Worm (Caenorhabditis elegans): ENCODE measurements around the gene C28H8.3.

Gene C28H8.3

ce11 chrIII:5871760-5872159 lies 36.7 kb upstream of the C28H8.3 start, which contains the start of the genes F01F1.11 and F01F1.3 (continued):
- TF ChIP-seq ztf-7 (tag; optimal IDR thresholded peaks at IDR 0.05) (no peak), ceh-28 (tag; optimal IDR thresholded peaks at IDR 0.05) (no peak), zag-1 (tag; optimal IDR thresholded peaks at IDR 0.05) (no peak), mdl-1 (tag; optimal IDR thresholded peaks at IDR 0.05) (no peak), skn-1 (tag; optimal IDR thresholded peaks at IDR 0.05) (no peak), saeg-2 (GFP tag; IDR thresholded peaks at IDR 0.05) (no peak), D1046.2 (GFP tag; IDR thresholded peaks at IDR 0.05) (no peak), fos-1 (tag; optimal IDR thresholded peaks at IDR 0.05) (no peak), madf-5 (GFP tag; IDR thresholded peaks at IDR 0.05) (no peak), ceh-20 (GFP tag; IDR thresholded peaks at IDR 0.05) (no peak), daf-8 (GFP tag; IDR thresholded peaks at IDR 0.05) (no peak), egl-43 (GFP tag; IDR thresholded peaks at IDR 0.05) (no peak), pha-4 (GFP tag; IDR thresholded peaks at IDR 0.05) (0 out of 2 replicates have a peak, but pooled peaks have one; percentile 21), pha-4 (tag; optimal IDR thresholded peaks at IDR 0.05) (no peak), unc-62 (GFP tag; optimal IDR thresholded peaks at IDR 0.05 in 1 of 2) (no peak), unc-62 (tag; optimal IDR thresholded peaks at IDR 0.05) (no peak), F37D6.2 (tag; optimal IDR thresholded peaks at IDR 0.05) (peak; percentile 30), nhr-28 (tag; optimal IDR thresholded peaks at IDR 0.05) (peak; percentile 41), aha-1 (tag) (no peak), F44E2.7 (GFP tag; IDR thresholded peaks at IDR 0.05) (no peak), dmd-9 (GFP tag; IDR thresholded peaks at IDR 0.05) (peak; percentile 77; the same call in 1 of the 2 replicates), F26F4.8 (GFP tag; conservative IDR thresholded peaks at IDR 0.05) (no peak), spr-3 (GFP tag; optimal IDR thresholded peaks at IDR 0.05) (no peak), zip-11 (GFP tag; IDR thresholded peaks at IDR 0.05) (no peak), nhr-42 (GFP tag; IDR thresholded peaks at IDR 0.05) (no peak), dmd-8 (GFP tag; IDR thresholded peaks at IDR 0.05) (no peak), lin-38 (GFP tag; IDR thresholded peaks at IDR 0.05) (peak; percentile 72), jun-1 (tag; optimal IDR thresholded peaks at IDR 0.05) (no peak), hlh-11 (tag; optimal IDR thresholded peaks at IDR 0.05) (peak; percentile 51), set-16 (GFP tag; IDR thresholded peaks at IDR 0.05) (no peak), mes-2 (tag; optimal IDR thresholded peaks at IDR 0.05; ENCODE audit: poor library complexity, severe bottlenecking) (peak; percentile 99), pqm-1 (tag; optimal IDR thresholded peaks at IDR 0.05) (no peak), tra-1 (GFP tag; IDR thresholded peaks at IDR 0.05) (0 out of 2 replicates have a peak, but pooled peaks have one; percentile 40), nhr-237 (tag; optimal IDR thresholded peaks at IDR 0.05) (no peak), nhr-25 (tag; optimal IDR thresholded peaks at IDR 0.05; ENCODE audit: borderline replicate concordance, insufficient read depth) (no peak), ctbp-1 (GFP tag; IDR thresholded peaks at IDR 0.05) (no peak), attf-4 (tag; optimal IDR thresholded peaks at IDR 0.05) (no peak), hlh-30 (tag; optimal IDR thresholded peaks at IDR 0.05; ENCODE audit: insufficient read depth) (peak; percentile 53), lin-39 (tag; optimal IDR thresholded peaks at IDR 0.05) (no peak), ces-1 (GFP tag; optimal IDR thresholded peaks at IDR 0.05) (no peak), R02D3.7 (tag; optimal IDR thresholded peaks at IDR 0.05) (no peak), arid-1 (GFP tag; conservative IDR thresholded peaks at IDR 0.05) (no peak), egl-27 (tag; optimal IDR thresholded peaks at IDR 0.05) (no peak), lin-29 (GFP tag; IDR thresholded peaks at IDR 0.05) (no peak), nhr-77 (tag; optimal IDR thresholded peaks at IDR 0.05) (no peak), ceh-62 (tag; optimal IDR thresholded peaks at IDR 0.05) (no peak), nhr-6 (tag; optimal IDR thresholded peaks at IDR 0.05) (peak; percentile 62), unc-130 (GFP tag; optimal IDR thresholded peaks at IDR 0.05) (peak; percentile 83), lim-7 (GFP tag; IDR thresholded peaks at IDR 0.05) (no peak), nhr-41 (GFP tag; IDR thresholded peaks at IDR 0.05) (no peak), duxl-1 (tag; optimal IDR thresholded peaks at IDR 0.05; ENCODE audit: poor library complexity) (peak; percentile 68), nhr-48 (tag; optimal IDR thresholded peaks at IDR 0.05) (peak; percentile 9), lir-3 (tag; optimal IDR thresholded peaks at IDR 0.05) (no peak)

Measured in whole organism, L4 larva.